Fruit fly (Drosophila melanogaster) whole organism, wandering third instar larva: ENCODE data around the gene bmm.
A peak's percentile ranks its signal among the peaks of the same experiment; 100 is the strongest.

Experiments used
- Abd-B ChIP-seq: fragments of >200 bp; optimal IDR thresholded peaks from 2 replicates; lab custom pipeline; 2017; ENCODE audit warnings: missing biosample characterization, missing genetic modification characterization
- CG32264 ChIP-seq: fragments of 200-800 bp; sonication (Bioruptor generic); optimal IDR thresholded peaks from 2 replicates; lab custom pipeline; 2016; ENCODE audit warnings: missing biosample characterization, missing genetic modification characterization
- CG9705 ChIP-seq: fragments of 200-800 bp; sonication (Bioruptor generic); optimal IDR thresholded peaks from 2 replicates; lab custom pipeline; 2018; ENCODE audit warnings: missing biosample characterization, mild to moderate bottlenecking, missing genetic modification characterization
- CrebA ChIP-seq: fragments of 200-800 bp; sonication (Bioruptor generic); optimal IDR thresholded peaks from 2 replicates; lab custom pipeline; 2016; ENCODE audit warnings: missing biosample characterization, mild to moderate bottlenecking, missing genetic modification characterization, borderline replicate concordance
- Dfd ChIP-seq: fragments of >200 bp; optimal IDR thresholded peaks from 2 replicates; lab custom pipeline; 2017; ENCODE audit warnings: missing biosample characterization, missing genetic modification characterization
- Dif ChIP-seq: fragments of 200-275, 200-300 bp; sonication (Bioruptor generic); optimal IDR thresholded peaks from 2 replicates; lab custom pipeline; 2018; ENCODE audit warnings: missing biosample characterization, missing genetic modification characterization; ENCODE audit not compliant: partially characterized antibody
- GATAd ChIP-seq: sonication (Bioruptor generic); optimal IDR thresholded peaks from 2 replicates; lab custom pipeline; 2016; ENCODE audit warnings: missing biosample characterization, missing genetic modification characterization
- HLH106 ChIP-seq: fragments of 200-800 bp; optimal IDR thresholded peaks from 3 replicates; lab custom pipeline; 2019; ENCODE audit warnings: missing biosample characterization, mild to moderate bottlenecking, missing genetic modification characterization, moderate library complexity
- Hnf4 ChIP-seq: fragments of 200-800 bp; sonication (Bioruptor generic); optimal IDR thresholded peaks from 2 replicates; lab custom pipeline; 2016; ENCODE audit warnings: missing biosample characterization, mild to moderate bottlenecking, missing genetic modification characterization
- Hr78 ChIP-seq: fragments of >200 bp; optimal IDR thresholded peaks from 2 replicates; lab custom pipeline; 2017; ENCODE audit warnings: missing biosample characterization, missing genetic modification characterization
- Hr83 ChIP-seq: fragments of 200-300 bp; sonication (Bioruptor generic); optimal IDR thresholded peaks from 2 replicates; lab custom pipeline; 2016; ENCODE audit warnings: missing biosample characterization, mild to moderate bottlenecking, missing genetic modification characterization, moderate library complexity; ENCODE audit not compliant: poor library complexity, severe bottlenecking
- Jra ChIP-seq: sonication (Bioruptor generic); optimal IDR thresholded peaks from 2 replicates; lab custom pipeline; 2016; ENCODE audit warnings: missing biosample characterization, missing genetic modification characterization
- Mio ChIP-seq: sonication (Bioruptor generic); optimal IDR thresholded peaks from 2 replicates; lab custom pipeline; 2016; ENCODE audit warnings: missing biosample characterization, missing genetic modification characterization
- Myc ChIP-seq: fragments of >200 bp; optimal IDR thresholded peaks from 2 replicates; lab custom pipeline; 2017
- N ChIP-seq: fragments of >200 bp; optimal IDR thresholded peaks from 2 replicates; lab custom pipeline; 2018; ENCODE audit warnings: missing biosample characterization, missing external identifiers, missing genetic modification characterization
- OdsH ChIP-seq: fragments of 200-800 bp; sonication (Bioruptor generic); optimal IDR thresholded peaks from 2 replicates; lab custom pipeline; 2016; ENCODE audit warnings: missing biosample characterization, mild to moderate bottlenecking, missing genetic modification characterization
- Rel ChIP-seq, 2 experiments: fragments of 200-800 bp; sonication (Bioruptor generic) in 1 of 2; optimal IDR thresholded peaks; 2 replicates in 1 of 2; 3 replicates in 1 of 2; lab custom pipeline; 2016 to 2019; ENCODE audit warnings: mild to moderate bottlenecking in 2 of 2, missing biosample characterization in 2 of 2, missing genetic modification characterization in 2 of 2, moderate library complexity in 1 of 2
- Sp1 ChIP-seq: fragments of 200-800 bp; sonication (Bioruptor generic); optimal IDR thresholded peaks from 3 replicates; lab custom pipeline; 2019; ENCODE audit warnings: missing biosample characterization, mild to moderate bottlenecking, missing genetic modification characterization, moderate library complexity
- Vsx2 ChIP-seq: fragments of 200-300, 225-300 bp; sonication (Bioruptor generic); optimal IDR thresholded peaks from 2 replicates; lab custom pipeline; 2018; ENCODE audit warnings: missing biosample characterization, missing genetic modification characterization; ENCODE audit not compliant: partially characterized antibody
- br ChIP-seq: fragments of 200-800 bp; sonication (Bioruptor generic); optimal IDR thresholded peaks from 2 replicates; lab custom pipeline; 2016; ENCODE audit warnings: missing biosample characterization, missing genetic modification characterization
- brk ChIP-seq: fragments of 200-800 bp; sonication (Bioruptor generic); optimal IDR thresholded peaks from 2 replicates; lab custom pipeline; 2016; ENCODE audit warnings: missing biosample characterization, mild to moderate bottlenecking, missing genetic modification characterization
- dl ChIP-seq, 2 experiments: fragments of 175-275, 200-275 bp in 1 of 2; fragments of 200-275 bp in 1 of 2; sonication (Bioruptor generic); optimal IDR thresholded peaks; lab custom pipeline; 2018; ENCODE audit warnings: mild to moderate bottlenecking in 2 of 2, missing biosample characterization in 2 of 2, missing genetic modification characterization in 2 of 2, moderate library complexity in 2 of 2; ENCODE audit not compliant: partially characterized antibody in 2 of 2, insufficient read depth in 1 of 2
- dmrt93B ChIP-seq: fragments of 200-800 bp; sonication (Bioruptor generic); optimal IDR thresholded peaks from 2 replicates; lab custom pipeline; 2018; ENCODE audit warnings: missing biosample characterization, mild to moderate bottlenecking, missing genetic modification characterization
- dsf ChIP-seq: sonication (Bioruptor generic); optimal IDR thresholded peaks from 2 replicates; lab custom pipeline; 2016; ENCODE audit warnings: missing biosample characterization, missing genetic modification characterization, borderline replicate concordance
- ey ChIP-seq: fragments of 200-800 bp; sonication (Bioruptor generic); optimal IDR thresholded peaks from 2 replicates; lab custom pipeline; 2016; ENCODE audit warnings: missing biosample characterization, missing genetic modification characterization
- foxo ChIP-seq, 2 experiments: fragments of 200-800 bp; sonication (Bioruptor generic); optimal IDR thresholded peaks; 2 replicates in 1 of 2; 3 replicates in 1 of 2; lab custom pipeline; 2016 to 2017; ENCODE audit warnings: missing biosample characterization in 2 of 2, missing genetic modification characterization in 2 of 2
- fru ChIP-seq: fragments of 200-800 bp; sonication (Bioruptor generic); optimal IDR thresholded peaks from 3 replicates; lab custom pipeline; 2016; ENCODE audit warnings: missing biosample characterization, mild to moderate bottlenecking, missing genetic modification characterization
- h ChIP-seq: fragments of 200-800 bp; sonication (Bioruptor generic); optimal IDR thresholded peaks from 3 replicates; lab custom pipeline; 2016; ENCODE audit warnings: missing biosample characterization, mild to moderate bottlenecking, missing genetic modification characterization
- jim ChIP-seq: fragments of 175-275, 200-325 bp; sonication (Bioruptor generic); optimal IDR thresholded peaks from 2 replicates; lab custom pipeline; 2016; ENCODE audit warnings: missing biosample characterization, mild to moderate bottlenecking, missing genetic modification characterization
- lola ChIP-seq: fragments of >200 bp; optimal IDR thresholded peaks from 2 replicates; lab custom pipeline; 2017; ENCODE audit warnings: missing biosample characterization, missing genetic modification characterization
- pan ChIP-seq: fragments of >200 bp; optimal IDR thresholded peaks from 2 replicates; lab custom pipeline; 2017
- psq ChIP-seq: fragments of 200-800 bp; sonication (Bioruptor generic); optimal IDR thresholded peaks from 3 replicates; lab custom pipeline; 2017; ENCODE audit warnings: missing biosample characterization, mild to moderate bottlenecking, missing genetic modification characterization, moderate library complexity
- rgr ChIP-seq: fragments of 200-800 bp; sonication (Bioruptor generic); optimal IDR thresholded peaks from 3 replicates; lab custom pipeline; 2016; ENCODE audit warnings: missing biosample characterization, mild to moderate bottlenecking, missing genetic modification characterization
- sage ChIP-seq: fragments of 200-800 bp; sonication (Bioruptor generic); optimal IDR thresholded peaks from 2 replicates; lab custom pipeline; 2016; ENCODE audit warnings: missing biosample characterization, mild to moderate bottlenecking, missing genetic modification characterization
- sv ChIP-seq: fragments of 200-800 bp; sonication (Bioruptor generic); optimal IDR thresholded peaks from 3 replicates; lab custom pipeline; 2016; ENCODE audit warnings: missing biosample characterization, missing genetic modification characterization
- tai ChIP-seq: sonication (Bioruptor generic); optimal IDR thresholded peaks from 2 replicates; lab custom pipeline; 2016; ENCODE audit warnings: missing biosample characterization, missing genetic modification characterization
- usp ChIP-seq: fragments of >200 bp; optimal IDR thresholded peaks from 2 replicates; lab custom pipeline; 2017; ENCODE audit warnings: missing biosample characterization, missing genetic modification characterization
- woc ChIP-seq: sonication (Bioruptor generic); optimal IDR thresholded peaks from 2 replicates; lab custom pipeline; 2016; ENCODE audit warnings: missing biosample characterization, mild to moderate bottlenecking, missing genetic modification characterization

bmm gene

DNA sequence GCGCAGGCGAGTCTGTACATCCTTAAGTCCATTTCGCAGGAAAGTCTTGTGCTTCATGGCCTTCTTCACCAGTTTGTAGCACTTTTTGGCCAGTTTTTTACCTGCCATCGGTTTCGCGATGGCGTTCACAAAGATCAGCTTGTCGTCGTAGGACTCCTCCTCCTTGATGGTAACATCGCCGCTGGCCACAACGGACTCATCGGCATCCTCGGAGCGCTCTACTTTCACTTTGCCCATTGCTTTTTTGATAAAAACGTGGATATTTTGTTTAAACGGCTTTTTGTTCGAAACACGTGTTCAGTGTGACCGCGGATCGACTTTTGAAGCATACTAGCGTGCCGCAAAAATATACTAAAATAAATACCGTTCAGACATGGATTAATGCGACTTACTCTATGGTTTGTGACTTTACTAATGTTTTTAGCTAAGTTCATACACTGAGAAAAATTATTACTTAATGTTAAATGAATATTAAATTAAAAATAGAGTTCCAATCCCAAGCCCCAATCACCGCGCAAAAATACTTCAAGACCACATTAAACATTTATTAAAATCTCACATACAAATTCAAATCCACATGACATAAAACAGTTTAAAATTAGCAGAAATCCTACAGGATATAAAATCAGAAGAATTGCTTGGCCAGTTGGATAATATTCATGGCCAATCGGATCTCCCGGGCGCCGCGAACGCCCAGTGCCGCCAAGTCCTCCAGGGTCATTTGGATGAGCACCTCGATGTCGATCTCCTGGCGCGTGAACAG is 15.8 kb upstream of the bmm start, which contains the start of gene NHP2 (continued):
- peak; percentile 20 for TF ChIP-seq Rel (GFP tag; optimal IDR thresholded peaks at IDR 0.05; lab: Kevin White, UChicago)
- peak; percentile 48 for TF ChIP-seq Rel (tag; optimal IDR thresholded peaks at IDR 0.05; lab: Kevin White, UChicago)

dm6 chr3L:14790849-14791646 is 4.8 kb upstream of the bmm start:
- TF ChIP-seq OdsH (no peak), sage (GFP tag; lab: Kevin White, UChicago) (no peak), br (GFP tag; lab: Kevin White, UChicago) (no peak), Sp1 (no peak), jim (GFP tag; lab: Kevin White, UChicago) (no peak), Dif (GFP tag; lab: Kevin White, UChicago) (no peak), Hr78 (GFP tag; lab: Kevin White, UChicago) (no peak), rgr (GFP tag; lab: Kevin White, UChicago) (no peak), HLH106 (tag; lab: Kevin White, UChicago) (no peak), CG32264 (GFP tag; lab: Kevin White, UChicago) (no peak), N (GFP tag; lab: Kevin White, UChicago) (no peak), fru (GFP tag; lab: Kevin White, UChicago) (no peak)

DNA sequence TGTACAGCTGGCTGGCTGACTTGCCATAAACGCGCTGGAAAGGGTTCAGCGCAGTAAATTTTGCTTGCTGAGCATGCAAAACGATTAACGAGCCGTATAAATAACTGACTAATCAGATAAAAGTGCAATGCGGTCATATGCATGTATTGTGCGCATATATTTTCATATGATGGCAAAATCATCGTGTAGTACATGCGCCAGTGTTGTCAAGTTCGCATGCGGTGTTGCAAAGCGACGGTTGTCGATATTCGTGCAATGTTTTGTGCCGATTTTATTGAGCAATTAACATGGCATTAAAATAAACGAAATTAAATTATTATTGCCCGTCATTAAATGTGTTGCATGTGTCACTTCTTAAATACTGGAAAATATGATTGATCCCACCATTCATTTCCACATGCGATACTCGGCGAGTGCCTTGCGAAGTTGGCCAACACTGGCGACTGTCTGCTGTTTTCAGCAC is 3.9 kb upstream of the bmm start:
- TF ChIP-seq br (GFP tag; lab: Kevin White, UChicago) (peak; percentile 90), psq (peak; percentile 81), usp (GFP tag; lab: Kevin White, UChicago) (no peak), CG9705 (GFP tag; lab: Kevin White, UChicago) (peak; percentile 80), Jra (GFP tag; lab: Kevin White, UChicago) (peak; percentile 89), Abd-B (GFP tag; lab: Kevin White, UChicago) (no peak), CG32264 (GFP tag; lab: Kevin White, UChicago) (peak; percentile 74), rgr (GFP tag; lab: Kevin White, UChicago) (peak; percentile 91), pan (no peak), sv (GFP tag; lab: Kevin White, UChicago) (peak; percentile 54), CrebA (no peak), Hr78 (GFP tag; lab: Kevin White, UChicago) (no peak), h (GFP tag; lab: Kevin White, UChicago) (peak; percentile 92), dl (GFP tag; optimal IDR thresholded peaks at IDR 0.05; lab: Kevin White, UChicago; ENCODE audit: insufficient read depth in 1 of 2, partially characterized antibody in 2 of 2) (no peak), dsf (GFP tag; lab: Kevin White, UChicago) (peak; percentile 83), dmrt93B (peak; percentile 75), fru (GFP tag; lab: Kevin White, UChicago) (peak; percentile 88), brk (GFP tag; lab: Kevin White, UChicago) (peak; percentile 88), Vsx2 (GFP tag; lab: Kevin White, UChicago) (no peak), Dif (GFP tag; lab: Kevin White, UChicago) (no peak), Myc (peak; percentile 78), jim (GFP tag; lab: Kevin White, UChicago) (no peak), Dfd (no peak), GATAd (GFP tag; lab: Kevin White, UChicago) (peak; percentile 88), tai (GFP tag; lab: Kevin White, UChicago) (no peak), woc (no peak), Mio (GFP tag; lab: Kevin White, UChicago) (peak; percentile 44), sage (GFP tag; lab: Kevin White, UChicago) (peak; percentile 81), OdsH (peak; percentile 85), Sp1 (peak; percentile 71), Hnf4 (GFP tag; lab: Kevin White, UChicago) (peak; percentile 95), Hr83 (GFP tag; lab: Kevin White, UChicago) (peak; percentile 83), N (GFP tag; lab: Kevin White, UChicago) (no peak), lola (no peak), ey (GFP tag; lab: Kevin White, UChicago) (peak; percentile 87), HLH106 (tag; lab: Kevin White, UChicago) (peak; percentile 79), Rel (GFP tag; optimal IDR thresholded peaks at IDR 0.05; lab: Kevin White, UChicago) (no peak), Rel (tag; optimal IDR thresholded peaks at IDR 0.05; lab: Kevin White, UChicago) (peak; percentile 81), foxo (GFP tag; optimal IDR thresholded peaks at IDR 0.05; lab: Kevin White, UChicago) (peak; percentile 73 to 92)
